Fruit fly (Drosophila melanogaster) whole organism, pupa: ENCODE data around the gene Naa40.

Experiments
- CG10348 ChIP-seq: fragments of 200-800 bp; sonication (Bioruptor generic); IDR thresholded peaks from 2 replicates; pipeline ENCODE4 v1.3.6; 2022; ENCODE audit warnings: missing biosample characterization, missing genetic modification characterization
- CG12605 ChIP-seq: fragments of 200-800 bp; sonication (Bioruptor generic); IDR thresholded peaks from 2 replicates; pipeline ENCODE4 v1.3.6; 2022; ENCODE audit warnings: missing biosample characterization, missing genetic modification characterization
- CG13204 ChIP-seq: fragments of 200-800 bp; sonication (Bioruptor generic); optimal IDR thresholded peaks from 2 replicates; lab custom pipeline; 2018; ENCODE audit warnings: missing biosample characterization, mild to moderate bottlenecking, missing genetic modification characterization, moderate library complexity
- CG14655 ChIP-seq: fragments of 200-800 bp; sonication (Bioruptor generic); optimal IDR thresholded peaks from 3 replicates; lab custom pipeline; 2017; ENCODE audit warnings: mild to moderate bottlenecking, missing biosample characterization, missing genetic modification reagents, missing genetic modification characterization
- CG15710 ChIP-seq: fragments of 200-800 bp; sonication (Bioruptor generic); optimal IDR thresholded peaks from 2 replicates; lab custom pipeline; 2018; ENCODE audit warnings: missing biosample characterization, mild to moderate bottlenecking, missing genetic modification characterization, moderate library complexity
- CG17806 ChIP-seq: fragments of 200-800 bp; sonication (Bioruptor generic); optimal IDR thresholded peaks from 2 replicates; lab custom pipeline; 2018; ENCODE audit warnings: missing biosample characterization, mild to moderate bottlenecking, missing genetic modification characterization, moderate library complexity
- CG32121 ChIP-seq: fragments of 200-800 bp; sonication (Bioruptor generic); IDR thresholded peaks from 2 replicates; pipeline ENCODE4 v1.3.6; 2022; ENCODE audit warnings: missing biosample characterization, missing genetic modification characterization
- CG34367 ChIP-seq: fragments of 200-800 bp; sonication (Bioruptor generic); optimal IDR thresholded peaks from 2 replicates; lab custom pipeline; 2018; ENCODE audit warnings: missing biosample characterization, mild to moderate bottlenecking, missing genetic modification characterization
- CG4496 ChIP-seq: fragments of 200-800 bp; sonication (Bioruptor generic); IDR thresholded peaks from 3 replicates; pipeline ENCODE4 v1.3.6; 2022; ENCODE audit warnings: missing biosample characterization, missing genetic modification characterization
- CG8159 ChIP-seq: fragments of 200-800 bp; sonication (Bioruptor generic); optimal IDR thresholded peaks from 3 replicates; lab custom pipeline; 2018; ENCODE audit warnings: missing biosample characterization, mild to moderate bottlenecking, missing genetic modification characterization, moderate library complexity
- CG8301 ChIP-seq: fragments of 200-800 bp; sonication (Bioruptor generic); optimal IDR thresholded peaks from 2 replicates; lab custom pipeline; 2018; ENCODE audit warnings: missing biosample characterization, mild to moderate bottlenecking, missing genetic modification characterization
- CG9948 ChIP-seq: fragments of 200-800 bp; sonication (Bioruptor generic); optimal IDR thresholded peaks from 2 replicates; lab custom pipeline; 2018; ENCODE audit warnings: missing biosample characterization, mild to moderate bottlenecking, missing genetic modification characterization, moderate library complexity
- D1 ChIP-seq: fragments of 200-800 bp; sonication (Bioruptor generic); optimal IDR thresholded peaks from 2 replicates; lab custom pipeline; 2018; ENCODE audit warnings: missing biosample characterization, mild to moderate bottlenecking, missing genetic modification characterization, moderate library complexity
- EcR ChIP-seq: fragments of 200-800 bp; sonication (Bioruptor generic); optimal IDR thresholded peaks from 3 replicates; lab custom pipeline; 2019; ENCODE audit warnings: missing biosample characterization, missing genetic modification characterization, mild to moderate bottlenecking, moderate library complexity, missing genetic modification reagents
- Ets98B ChIP-seq: fragments of 200-800 bp; sonication (Bioruptor generic); IDR thresholded peaks from 2 replicates; pipeline ENCODE4 v1.3.6; 2022; ENCODE audit warnings: missing biosample characterization, missing genetic modification characterization
- Pif1A ChIP-seq: fragments of 200-800 bp; sonication (Bioruptor generic); optimal IDR thresholded peaks from 3 replicates; lab custom pipeline; 2016; ENCODE audit warnings: missing biosample characterization, missing genetic modification characterization
- Pif1B ChIP-seq: fragments of 200-800 bp; sonication (Bioruptor generic); optimal IDR thresholded peaks from 3 replicates; lab custom pipeline; 2016; ENCODE audit warnings: missing biosample characterization, missing genetic modification characterization
- Snoo ChIP-seq: fragments of 200-800 bp; sonication (Bioruptor generic); optimal IDR thresholded peaks from 3 replicates; lab custom pipeline; 2017; ENCODE audit warnings: missing biosample characterization, mild to moderate bottlenecking, missing genetic modification characterization, inconsistent platforms
- fd96Ca ChIP-seq: fragments of 200-800 bp; sonication (Bioruptor generic); IDR thresholded peaks from 3 replicates; pipeline ENCODE4 v1.3.6; 2022; ENCODE audit warnings: missing biosample characterization, missing genetic modification characterization
- gl ChIP-seq: fragments of 200-800 bp; sonication (Bioruptor generic); optimal IDR thresholded peaks from 2 replicates; lab custom pipeline; 2018; ENCODE audit warnings: missing biosample characterization, mild to moderate bottlenecking, missing genetic modification characterization
- rn ChIP-seq: fragments of 200-800 bp; sonication (Bioruptor generic); IDR thresholded peaks from 2 replicates; pipeline ENCODE4 v1.3.6; 2022; ENCODE audit warnings: missing biosample characterization, missing genetic modification characterization

Naa40 gene

DNA sequence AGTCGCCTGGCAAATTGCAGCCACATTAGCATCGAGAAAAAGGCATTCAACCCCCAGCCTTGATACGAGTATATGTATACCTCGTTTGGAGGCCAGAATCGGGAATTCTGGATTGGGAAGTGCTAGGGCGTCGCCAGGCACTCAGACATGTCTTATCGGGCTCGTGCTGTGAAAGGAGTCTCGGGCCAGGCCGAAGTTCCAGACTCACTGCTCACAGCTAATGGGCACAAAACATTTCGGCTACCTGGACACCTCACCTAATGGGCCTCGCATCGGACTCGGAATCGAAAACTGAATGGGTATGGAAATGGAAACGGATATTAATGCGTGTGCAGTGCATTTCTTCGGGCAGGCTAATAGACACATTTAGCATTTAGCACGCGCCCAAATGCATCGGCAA is 46.2 kb upstream of the Naa40 start:
- TF ChIP-seq CG15710 (tag; lab: Kevin White, UChicago) (no peak), CG8159 (no peak), Pif1B (GFP tag; lab: Kevin White, UChicago) (no peak), Ets98B (GFP tag; lab: Robert Waterston, UW) (no peak), D1 (no peak), CG8301 (tag; lab: Kevin White, UChicago) (no peak), CG10348 (GFP tag; lab: Robert Waterston, UW) (no peak), CG4496 (no peak), EcR (GFP tag; lab: Kevin White, UChicago) (no peak), rn (GFP tag; lab: Robert Waterston, UW) (no peak), CG9948 (tag; lab: Kevin White, UChicago) (no peak), CG14655 (GFP tag; lab: Kevin White, UChicago) (no peak), Snoo (tag; lab: Kevin White, UChicago) (no peak), Pif1A (GFP tag; lab: Kevin White, UChicago) (no peak), CG17806 (tag; lab: Kevin White, UChicago) (no peak), gl (tag; lab: Kevin White, UChicago) (no peak), CG13204 (GFP tag; lab: Kevin White, UChicago) (no peak), fd96Ca (GFP tag; lab: Robert Waterston, UW) (no peak), CG34367 (tag; lab: Kevin White, UChicago) (no peak), CG12605 (no peak)

DNA sequence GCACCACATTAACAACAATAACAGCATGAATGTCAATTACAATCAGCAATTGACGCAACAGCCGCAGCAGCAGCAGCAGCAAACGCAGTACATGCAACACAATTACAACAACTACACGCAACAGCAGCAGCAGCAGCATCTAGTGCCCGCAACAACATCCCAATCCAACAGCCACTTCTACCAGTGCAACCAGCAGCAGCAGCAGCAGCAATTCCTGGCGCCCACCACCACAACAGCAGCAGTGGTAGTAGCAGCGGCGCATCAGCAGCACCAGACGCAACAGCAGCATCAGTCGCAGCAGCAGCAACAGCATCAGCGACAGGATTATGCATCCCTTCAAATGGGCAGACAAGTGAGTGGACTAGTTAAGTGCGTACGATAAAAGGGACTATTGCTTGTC is 42.5 kb upstream of the Naa40 start:
- TF ChIP-seq D1 (no peak), Pif1A (GFP tag; lab: Kevin White, UChicago) (no peak), CG8301 (tag; lab: Kevin White, UChicago) (no peak), EcR (GFP tag; lab: Kevin White, UChicago) (no peak), Snoo (tag; lab: Kevin White, UChicago) (no peak), CG12605 (no peak), Pif1B (GFP tag; lab: Kevin White, UChicago) (no peak), CG15710 (tag; lab: Kevin White, UChicago) (no peak), CG4496 (no peak), CG14655 (GFP tag; lab: Kevin White, UChicago) (no peak), CG8159 (no peak), gl (tag; lab: Kevin White, UChicago) (no peak)

DNA sequence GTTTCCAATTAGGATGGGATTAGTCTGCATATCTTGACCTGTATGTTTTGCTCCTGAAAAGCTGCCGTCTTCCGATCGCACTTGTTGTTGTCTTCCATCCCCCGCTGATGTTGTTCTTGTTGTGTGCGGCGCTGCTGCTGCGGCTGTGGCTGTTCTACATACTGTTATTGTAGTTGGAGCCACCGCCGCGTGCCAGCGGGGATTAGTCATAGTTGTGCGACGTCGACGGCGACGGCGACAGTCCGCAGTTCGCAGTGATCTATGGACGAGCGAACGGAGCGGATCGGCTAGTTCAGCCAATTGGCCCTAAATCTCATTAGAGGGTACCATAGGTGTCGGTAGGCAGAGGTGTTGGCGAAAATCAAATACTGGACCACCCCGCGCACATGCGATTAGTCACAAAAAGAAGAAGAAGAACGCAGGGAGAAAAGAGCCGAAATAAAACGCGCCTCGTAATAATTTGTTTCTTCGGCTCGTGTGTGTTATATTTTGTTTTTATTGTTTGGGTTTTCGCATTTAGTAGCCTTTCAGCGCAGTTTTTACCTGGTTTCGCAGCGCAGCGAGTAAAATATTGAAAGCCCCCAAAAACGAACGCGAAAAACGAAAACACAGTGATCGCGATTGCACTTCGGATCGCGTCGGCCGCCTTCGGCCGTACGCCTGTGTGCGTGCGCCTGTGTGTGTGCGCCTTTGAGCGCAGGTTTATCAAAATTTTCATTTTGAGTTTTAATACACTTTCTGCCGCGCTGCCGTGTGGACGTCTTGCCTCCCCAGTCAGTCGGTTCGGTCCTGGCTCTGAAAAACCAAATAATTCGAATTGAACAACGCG is 40.7 kb upstream of the Naa40 start, which contains the start of gene kay:
Gene kay (plus strand): TSS at position 729 of the 829 bp plus-strand sequence.
- TF ChIP-seq Snoo (tag; lab: Kevin White, UChicago) (no peak), CG17806 (tag; lab: Kevin White, UChicago) (no peak), CG10348 (GFP tag; lab: Robert Waterston, UW) (no peak), CG4496 (peak; percentile 42; the same call in 2 of the 3 replicates), CG13204 (GFP tag; lab: Kevin White, UChicago) (peak; percentile 7)

DNA sequence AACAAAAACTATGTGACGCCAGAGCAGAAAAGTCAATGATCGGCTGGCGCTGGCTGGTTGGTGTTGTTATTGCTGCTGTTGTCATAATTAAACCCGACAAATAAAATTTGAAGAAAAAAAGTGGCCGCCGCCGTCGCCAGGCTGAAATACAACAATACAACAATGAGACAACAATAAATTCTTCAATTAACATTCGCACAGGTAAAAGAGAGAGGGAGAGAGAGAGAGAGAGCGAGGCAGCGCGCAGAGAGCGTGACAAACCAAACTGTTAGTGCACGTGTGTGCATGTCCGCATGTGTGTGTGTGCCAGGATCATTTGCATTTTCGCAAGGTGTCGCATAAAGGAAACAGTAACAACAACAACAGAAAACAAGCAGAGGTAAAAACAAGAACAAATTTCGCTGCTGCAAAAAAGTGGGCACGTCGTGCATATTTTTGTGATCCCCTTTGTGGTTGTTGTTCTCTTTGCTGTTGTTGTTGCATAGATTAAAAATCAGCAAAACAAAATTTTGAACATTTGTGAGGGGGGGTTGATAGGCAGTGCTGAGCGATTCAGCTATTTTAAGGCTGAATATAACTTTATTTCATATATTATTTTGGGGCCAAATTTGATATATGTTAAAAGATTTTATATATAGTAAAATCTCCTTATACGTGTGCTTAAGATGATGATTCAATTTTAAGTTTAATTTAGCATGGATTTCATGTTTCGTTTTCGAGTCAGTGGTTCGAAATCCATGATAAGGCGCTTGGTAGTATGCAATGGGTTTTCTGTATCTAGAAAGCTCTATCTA is 39.7 kb upstream of the Naa40 start:
- TF ChIP-seq CG15710 (tag; lab: Kevin White, UChicago) = no peak
- TF ChIP-seq EcR (GFP tag; lab: Kevin White, UChicago) = peak; percentile 95
- no peak for TF ChIP-seq CG8301 (tag; lab: Kevin White, UChicago)
- no peak for TF ChIP-seq CG32121 (GFP tag; lab: Robert Waterston, UW)
- TF ChIP-seq Pif1A (GFP tag; lab: Kevin White, UChicago) = no peak
- TF ChIP-seq CG13204 (GFP tag; lab: Kevin White, UChicago) = peak; percentile 11

DNA sequence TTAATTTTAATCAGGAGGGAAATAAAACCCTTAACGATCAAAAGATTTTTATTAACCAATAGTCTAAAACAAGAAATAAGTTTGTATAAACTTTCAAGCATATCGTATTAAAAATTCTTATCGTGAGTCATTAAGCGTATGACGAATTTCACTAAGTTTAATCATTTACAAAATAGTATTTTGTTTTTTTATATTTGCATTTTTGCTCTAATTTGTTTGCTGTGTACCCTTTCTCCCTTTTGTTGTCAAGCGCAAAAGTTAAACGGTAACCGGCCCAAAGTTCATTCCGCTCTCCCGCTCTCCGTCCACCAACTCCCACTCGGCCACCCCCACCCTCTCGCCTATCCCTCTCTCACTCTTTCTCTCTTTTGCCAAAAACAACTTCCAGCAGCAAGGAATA is 39.1 kb upstream of the Naa40 start:
- TF ChIP-seq CG12605 (no peak), Pif1A (GFP tag; lab: Kevin White, UChicago) (no peak), fd96Ca (GFP tag; lab: Robert Waterston, UW) (no peak), CG14655 (GFP tag; lab: Kevin White, UChicago) (peak; percentile 29), CG8301 (tag; lab: Kevin White, UChicago) (no peak), CG17806 (tag; lab: Kevin White, UChicago) (peak; percentile 22), CG8159 (peak; percentile 43)

DNA sequence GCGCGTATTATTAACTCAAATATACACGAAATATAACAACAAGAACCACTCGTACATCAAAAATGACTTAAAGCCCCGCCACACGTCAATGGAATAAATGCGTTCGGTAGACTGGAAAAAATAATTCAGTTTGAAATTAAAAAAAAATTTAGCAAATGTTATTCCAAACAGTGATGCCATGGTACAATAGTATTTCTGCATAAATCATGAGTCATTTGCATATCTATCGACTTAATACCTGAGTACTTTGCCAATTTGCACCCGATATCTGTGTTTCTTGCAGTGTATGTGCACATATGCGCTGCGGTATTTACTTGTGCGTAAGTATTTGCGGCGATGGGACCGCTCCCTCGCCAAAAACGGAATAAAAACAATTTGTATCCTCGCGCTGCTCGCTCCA is 38.4 kb upstream of the Naa40 start:
- TF ChIP-seq Snoo (tag; lab: Kevin White, UChicago) = peak; percentile 93
- peak; percentile 75 for TF ChIP-seq CG9948 (tag; lab: Kevin White, UChicago)
- TF ChIP-seq gl (tag; lab: Kevin White, UChicago) = peak; percentile 52
- peak; percentile 69 for TF ChIP-seq rn (GFP tag; lab: Robert Waterston, UW)
- TF ChIP-seq CG17806 (tag; lab: Kevin White, UChicago) = peak; percentile 81
- peak; percentile 85 for TF ChIP-seq CG4496
- TF ChIP-seq CG32121 (GFP tag; lab: Robert Waterston, UW) = peak; percentile 58
- peak; percentile 56 for TF ChIP-seq CG12605
- peak; percentile 51 for TF ChIP-seq EcR (GFP tag; lab: Kevin White, UChicago)
- no peak for TF ChIP-seq CG10348 (GFP tag; lab: Robert Waterston, UW)
- TF ChIP-seq CG14655 (GFP tag; lab: Kevin White, UChicago) = peak; percentile 71
- TF ChIP-seq CG34367 (tag; lab: Kevin White, UChicago) = peak; percentile 72
- TF ChIP-seq Pif1A (GFP tag; lab: Kevin White, UChicago) = peak; percentile 93
- TF ChIP-seq CG8301 (tag; lab: Kevin White, UChicago) = peak; percentile 70
- TF ChIP-seq fd96Ca (GFP tag; lab: Robert Waterston, UW) = peak; percentile 77
- peak; percentile 83 for TF ChIP-seq CG15710 (tag; lab: Kevin White, UChicago)
- TF ChIP-seq CG13204 (GFP tag; lab: Kevin White, UChicago) = peak; percentile 36
- TF ChIP-seq D1 = peak; percentile 46
- TF ChIP-seq CG8159 = peak; percentile 85
- TF ChIP-seq Pif1B (GFP tag; lab: Kevin White, UChicago) = peak; percentile 74
- peak; percentile 72 for TF ChIP-seq Ets98B (GFP tag; lab: Robert Waterston, UW)
